Worm (Caenorhabditis elegans) whole organism, L4 larva: ENCODE results near the gene B0393.4.

ENCODE experiments used
- D1046.2 ChIP-seq: fragments of 200-800 bp; sonication (Bioruptor generic); IDR thresholded peaks from 2 replicates; pipeline ENCODE4 v1.3.6; 2022; ENCODE audit warnings: missing genetic modification characterization, missing compliant biosample characterization
- F10B5.3 ChIP-seq: sonication (generic microtip); optimal IDR thresholded peaks from 2 replicates; lab custom pipeline; 2016; ENCODE audit warnings: mild to moderate bottlenecking, missing genetic modification characterization, missing compliant biosample characterization
- F26F4.8 ChIP-seq: fragments of 200-800 bp; sonication (Bioruptor generic); conservative IDR thresholded peaks from 2 replicates; pipeline ENCODE4 v1.3.6; 2022; ENCODE audit warnings: missing genetic modification characterization, missing compliant biosample characterization
- F37D6.2 ChIP-seq: sonication (generic microtip); optimal IDR thresholded peaks from 2 replicates; lab custom pipeline; 2016; ENCODE audit warnings: mild to moderate bottlenecking, missing genetic modification characterization, missing compliant biosample characterization
- F44E2.7 ChIP-seq: fragments of 200-800 bp; sonication (Bioruptor generic); IDR thresholded peaks from 2 replicates; pipeline ENCODE4 v2.1.2; 2022; ENCODE audit warnings: missing genetic modification characterization, missing compliant biosample characterization
- F49E8.2 ChIP-seq: sonication (generic microtip); optimal IDR thresholded peaks from 2 replicates; lab custom pipeline; 2016; ENCODE audit warnings: missing compliant biosample characterization, mild to moderate bottlenecking, missing genetic modification characterization, borderline replicate concordance
- R02D3.7 ChIP-seq: fragments of 150-350 bp; sonication (generic microtip); optimal IDR thresholded peaks from 3 replicates; lab custom pipeline; 2014; ENCODE audit warnings: missing biosample characterization, missing genetic modification characterization
- T20F7.1 ChIP-seq: fragments of 200-800 bp; sonication (Bioruptor generic); optimal IDR thresholded peaks from 2 replicates; lab custom pipeline; 2018; ENCODE audit warnings: mild to moderate bottlenecking, missing genetic modification characterization, missing compliant biosample characterization
- T26A8.4 ChIP-seq: fragments of 200-800 bp; sonication (Bioruptor generic); IDR thresholded peaks from 2 replicates; pipeline ENCODE4 v1.3.6; 2022; ENCODE audit warnings: missing genetic modification characterization, missing compliant biosample characterization
- Y105C5A.15 ChIP-seq: fragments of 200-800 bp; sonication (Bioruptor generic); IDR thresholded peaks from 2 replicates; pipeline ENCODE4 v1.3.6; 2022; ENCODE audit warnings: missing genetic modification characterization, missing compliant biosample characterization
- ZK546.5 ChIP-seq, 2 experiments: sonication (generic microtip); optimal IDR thresholded peaks; 2 replicates each; lab custom pipeline; 2017; ENCODE audit warnings: missing biosample characterization in 2 of 2, missing genetic modification characterization in 2 of 2
- aha-1 ChIP-seq: fragments of 150-350 bp; peaks from one replicate; lab custom pipeline; 2014; ENCODE audit warnings: missing biosample characterization, missing genetic modification characterization
- aly-2 ChIP-seq: sonication (generic microtip); optimal IDR thresholded peaks from 2 replicates; lab custom pipeline; 2018; ENCODE audit warnings: missing biosample characterization, missing genetic modification characterization
- ceh-20 ChIP-seq: fragments of 200-800 bp; sonication (Bioruptor generic); IDR thresholded peaks from 2 replicates; pipeline ENCODE4 v1.3.6; 2022; ENCODE audit warnings: missing genetic modification reagents, missing genetic modification characterization, missing compliant biosample characterization
- ceh-28 ChIP-seq: fragments of 150-350 bp; optimal IDR thresholded peaks from 2 replicates; lab custom pipeline; 2014; ENCODE audit warnings: missing biosample characterization, missing genetic modification reagents, missing genetic modification characterization
- ceh-32 ChIP-seq: sonication (generic microtip); optimal IDR thresholded peaks from 2 replicates; lab custom pipeline; 2016; ENCODE audit warnings: mild to moderate bottlenecking, missing genetic modification characterization, missing compliant biosample characterization; ENCODE audit not compliant: poor library complexity
- ceh-44 ChIP-seq: fragments of 200-800 bp; sonication (Bioruptor generic); IDR thresholded peaks from 2 replicates; pipeline ENCODE4 v1.3.6; 2022; ENCODE audit warnings: missing genetic modification reagents, missing genetic modification characterization, missing compliant biosample characterization
- ces-1 ChIP-seq: fragments of 150-350 bp; sonication (generic microtip); optimal IDR thresholded peaks from 4 replicates; lab custom pipeline; 2014; ENCODE audit warnings: missing biosample characterization, missing genetic modification reagents, missing genetic modification characterization
- ctbp-1 ChIP-seq: fragments of 200-800 bp; sonication (Bioruptor generic); IDR thresholded peaks from 2 replicates; pipeline ENCODE4 v1.3.6; 2022; ENCODE audit warnings: missing genetic modification reagents, missing genetic modification characterization, missing compliant biosample characterization
- daf-16 ChIP-seq, 3 experiments: sonication (generic microtip); optimal IDR thresholded peaks; 2 replicates each; lab custom pipeline; 2016 to 2017; ENCODE audit warnings: missing genetic modification characterization in 3 of 3, missing genetic modification reagents in 3 of 3, mild to moderate bottlenecking in 2 of 3, missing compliant biosample characterization in 2 of 3, missing biosample characterization in 1 of 3, moderate library complexity in 1 of 3
- daf-8 ChIP-seq: fragments of 200-800 bp; sonication (Bioruptor generic); IDR thresholded peaks from 2 replicates; pipeline ENCODE4 v1.3.6; 2022; ENCODE audit warnings: missing genetic modification characterization, missing compliant biosample characterization
- dmd-6 ChIP-seq: fragments of 200-800 bp; sonication (Bioruptor generic); IDR thresholded peaks from 2 replicates; pipeline ENCODE4 v1.3.6; 2022; ENCODE audit warnings: missing genetic modification reagents, missing genetic modification characterization, missing compliant biosample characterization
- dmd-8 ChIP-seq: fragments of 200-800 bp; sonication (Bioruptor generic); IDR thresholded peaks from 2 replicates; pipeline ENCODE4 v1.3.6; 2022; ENCODE audit warnings: missing genetic modification characterization, missing compliant biosample characterization
- dmd-9 ChIP-seq: fragments of 200-800 bp; sonication (Bioruptor generic); IDR thresholded peaks from 2 replicates; pipeline ENCODE4 v1.3.6; 2022; ENCODE audit warnings: missing genetic modification reagents, missing genetic modification characterization, missing compliant biosample characterization
- duxl-1 ChIP-seq: sonication (generic microtip); optimal IDR thresholded peaks from 2 replicates; lab custom pipeline; 2016; ENCODE audit warnings: mild to moderate bottlenecking, missing genetic modification characterization, moderate library complexity, missing compliant biosample characterization; ENCODE audit not compliant: poor library complexity
- dve-1 ChIP-seq: sonication (generic microtip); optimal IDR thresholded peaks from 2 replicates; lab custom pipeline; 2017; ENCODE audit warnings: antibody characterized with exemption, mild to moderate bottlenecking, missing genetic modification characterization, missing compliant biosample characterization; ENCODE audit not compliant: insufficient read depth
- gei-8 ChIP-seq: fragments of 200-800 bp; sonication (Bioruptor generic); optimal IDR thresholded peaks from 2 replicates; lab custom pipeline; 2018; ENCODE audit warnings: mild to moderate bottlenecking, missing genetic modification characterization, missing compliant biosample characterization
- hmg-1.1 ChIP-seq: fragments of 200-800 bp; sonication (Bioruptor generic); IDR thresholded peaks from 2 replicates; pipeline ENCODE4 v1.3.6; 2022; ENCODE audit warnings: missing genetic modification reagents, missing genetic modification characterization, missing compliant biosample characterization
- jun-1 ChIP-seq: fragments of 150-350 bp; optimal IDR thresholded peaks from 2 replicates; lab custom pipeline; 2014; ENCODE audit warnings: missing biosample characterization, missing genetic modification reagents, missing genetic modification characterization
- lim-7 ChIP-seq: fragments of 200-800 bp; sonication (Bioruptor generic); IDR thresholded peaks from 2 replicates; pipeline ENCODE4 v1.3.6; 2022; ENCODE audit warnings: missing genetic modification characterization, missing compliant biosample characterization
- lin-15B ChIP-seq: fragments of 150-350 bp; sonication (generic microtip); optimal IDR thresholded peaks from 3 replicates; lab custom pipeline; 2014; ENCODE audit warnings: missing biosample characterization, missing genetic modification characterization
- lin-39 ChIP-seq: fragments of 150-350 bp; optimal IDR thresholded peaks from 2 replicates; lab custom pipeline; 2014; ENCODE audit warnings: missing biosample characterization, missing genetic modification reagents, missing genetic modification characterization
- lsy-2 ChIP-seq, 2 experiments: fragments of 150-350 bp in 1 of 2; sonication (generic microtip) in 1 of 2; optimal IDR thresholded peaks; 2 replicates each; lab custom pipeline; 2014 to 2017; ENCODE audit warnings: missing biosample characterization in 2 of 2, missing genetic modification characterization in 2 of 2
- mep-1 ChIP-seq: fragments of 150-350 bp; sonication (generic microtip); optimal IDR thresholded peaks from 3 replicates; lab custom pipeline; 2014; ENCODE audit warnings: missing biosample characterization, missing genetic modification characterization
- mxl-2 ChIP-seq: fragments of 200-800 bp; sonication (Bioruptor generic); conservative IDR thresholded peaks from 2 replicates; pipeline ENCODE4 v1.3.6; 2022; ENCODE audit warnings: missing genetic modification reagents, missing genetic modification characterization, missing compliant biosample characterization
- mxl-3 ChIP-seq: fragments of 200-800 bp; sonication (Bioruptor generic); optimal IDR thresholded peaks from 2 replicates; lab custom pipeline; 2018; ENCODE audit warnings: mild to moderate bottlenecking, missing genetic modification characterization, missing compliant biosample characterization
- nhr-102 ChIP-seq: sonication (generic microtip); optimal IDR thresholded peaks from 2 replicates; lab custom pipeline; 2016; ENCODE audit warnings: mild to moderate bottlenecking, missing genetic modification characterization, moderate library complexity, missing compliant biosample characterization
- nhr-41 ChIP-seq: fragments of 200-800 bp; sonication (Bioruptor generic); IDR thresholded peaks from 2 replicates; pipeline ENCODE4 v1.3.6; 2022; ENCODE audit warnings: missing genetic modification reagents, missing genetic modification characterization, missing compliant biosample characterization
- nhr-42 ChIP-seq: fragments of 200-800 bp; sonication (Bioruptor generic); IDR thresholded peaks from 2 replicates; pipeline ENCODE4 v1.3.6; 2022; ENCODE audit warnings: missing genetic modification characterization, missing compliant biosample characterization
- nhr-6 ChIP-seq: fragments of 150-350 bp; optimal IDR thresholded peaks from 2 replicates; lab custom pipeline; 2014; ENCODE audit warnings: missing biosample characterization, missing genetic modification characterization
- pha-4 ChIP-seq, 2 experiments: fragments of 150-350 bp in 1 of 2; fragments of 200-800 bp in 1 of 2; sonication (Bioruptor generic) in 1 of 2; IDR thresholded peaks in 1 of 2; optimal IDR thresholded peaks in 1 of 2; 2 replicates each; pipeline versions ENCODE4 v1.3.6 to Lab custom; 2014 to 2022; ENCODE audit warnings: missing genetic modification characterization in 2 of 2, missing genetic modification reagents in 2 of 2, missing biosample characterization in 1 of 2, missing compliant biosample characterization in 1 of 2
- pqm-1 ChIP-seq: sonication (generic microtip); optimal IDR thresholded peaks from 2 replicates; lab custom pipeline; 2017; ENCODE audit warnings: missing biosample characterization, missing genetic modification characterization
- set-16 ChIP-seq: fragments of 200-800 bp; sonication (Bioruptor generic); IDR thresholded peaks from 2 replicates; pipeline ENCODE4 v1.3.6; 2022; ENCODE audit warnings: missing genetic modification reagents, missing genetic modification characterization, missing compliant biosample characterization
- snpc-1.2 ChIP-seq: fragments of 200-800 bp; sonication (Bioruptor generic); IDR thresholded peaks from 2 replicates; pipeline ENCODE4 v1.3.6; 2022; ENCODE audit warnings: missing genetic modification reagents, missing genetic modification characterization, missing compliant biosample characterization
- spr-1 ChIP-seq: sonication (generic microtip); optimal IDR thresholded peaks from 2 replicates; lab custom pipeline; 2016; ENCODE audit warnings: mild to moderate bottlenecking, missing genetic modification characterization, missing compliant biosample characterization
- unc-130 ChIP-seq: sonication (generic microtip); optimal IDR thresholded peaks from 2 replicates; lab custom pipeline; 2016; ENCODE audit warnings: missing genetic modification reagents, missing genetic modification characterization, missing compliant biosample characterization
- vab-7 ChIP-seq: fragments of 200-800 bp; sonication (Bioruptor generic); IDR thresholded peaks from 2 replicates; pipeline ENCODE4 v1.3.6; 2022; ENCODE audit warnings: missing genetic modification reagents, missing genetic modification characterization, missing compliant biosample characterization
- zip-11 ChIP-seq: fragments of 200-800 bp; sonication (Bioruptor generic); IDR thresholded peaks from 2 replicates; pipeline ENCODE4 v1.3.6; 2022; ENCODE audit warnings: missing genetic modification characterization, missing compliant biosample characterization
- ztf-11 ChIP-seq: fragments of 150-350 bp; optimal IDR thresholded peaks from 2 replicates; lab custom pipeline; 2014; ENCODE audit warnings: missing biosample characterization, missing genetic modification characterization

Gene B0393.4

DNA sequence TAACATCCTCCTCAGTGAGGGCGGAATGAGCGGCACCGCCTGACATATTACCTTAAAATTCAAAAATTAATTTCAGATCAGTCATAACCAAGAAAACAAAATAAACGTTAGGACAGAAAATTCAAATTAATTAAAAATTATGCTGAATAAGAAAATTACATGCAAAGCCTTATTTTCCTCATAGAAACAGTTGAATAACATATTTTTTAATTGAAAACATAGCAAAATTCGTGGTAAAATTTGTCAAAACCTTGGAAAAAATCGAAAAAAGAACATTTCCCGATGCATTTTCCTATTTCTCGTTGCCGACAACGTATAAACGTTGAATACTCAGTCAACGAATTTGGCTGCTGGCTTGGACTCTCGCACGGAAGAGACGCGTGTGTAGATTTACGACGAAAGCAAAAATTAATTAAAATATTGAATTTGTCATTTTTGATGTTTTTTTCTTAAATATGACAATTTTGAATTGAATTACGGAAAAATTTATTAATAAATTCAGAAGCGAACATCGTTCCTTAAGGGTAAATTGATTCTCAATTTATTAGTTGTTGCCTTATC, 9.3 kb downstream of the B0393.4 start, which contains the start of the genes rps-0 and rbg-3:
Gene rps-0 (minus strand): TSS at position 51 of the 561 bp plus-strand sequence.
Gene rbg-3 (plus strand): TSS at position 424 of the 561 bp plus-strand sequence.
- TF ChIP-seq set-16, result no peak
- no peak for TF ChIP-seq aly-2 (tag; lab: Kevin White, UChicago)
- TF ChIP-seq daf-8, result no peak
- peak; percentile 75 for TF ChIP-seq duxl-1 (tag; lab: Kevin White, UChicago)
- peak; percentile 95 for TF ChIP-seq mep-1
- TF ChIP-seq vab-7 (GFP tag; lab: Robert Waterston, UW), result 0 out of 2 replicates have a peak, but pooled peaks have one; percentile 38
- TF ChIP-seq mxl-2 (GFP tag; lab: Robert Waterston, UW), result no peak
- TF ChIP-seq daf-16 (GFP tag; optimal IDR thresholded peaks at IDR 0.05; lab: Kevin White, UChicago), result peak in 1 of 2 experiments; percentile 33
- peak; percentile 64 for TF ChIP-seq daf-16 (tag; optimal IDR thresholded peaks at IDR 0.05; lab: Kevin White, UChicago)
- no peak for TF ChIP-seq D1046.2 (GFP tag; lab: Robert Waterston, UW)
- no peak for TF ChIP-seq ztf-11 (tag; lab: Kevin White, UChicago)
- TF ChIP-seq ctbp-1 (GFP tag; lab: Robert Waterston, UW), result peak; percentile 61; the same call in 1 of the 2 replicates
- peak; percentile 67 for TF ChIP-seq unc-130
- peak; percentile 31 for TF ChIP-seq mxl-3 (GFP tag; lab: Kevin White, UChicago)
- peak; percentile 28 for TF ChIP-seq F10B5.3
- TF ChIP-seq dve-1, result peak; percentile 97
- TF ChIP-seq ZK546.5 (tag; optimal IDR thresholded peaks at IDR 0.05; lab: Kevin White, UChicago), result peak in 1 of 2 experiments; percentile 58
- peak; percentile 83 for TF ChIP-seq hmg-1.1 (GFP tag; lab: Robert Waterston, UW)
- TF ChIP-seq F44E2.7, result no peak
- 0 out of 2 replicates have a peak, but pooled peaks have one; percentile 39 for TF ChIP-seq ceh-20 (GFP tag; lab: Robert Waterston, UW)
- TF ChIP-seq zip-11 (GFP tag; lab: Robert Waterston, UW), result no peak
- peak; percentile 77 for TF ChIP-seq dmd-6
- TF ChIP-seq T26A8.4 (GFP tag; lab: Robert Waterston, UW), result peak; percentile 74
- peak; percentile 90 for TF ChIP-seq R02D3.7 (tag; lab: Kevin White, UChicago)
- no peak for TF ChIP-seq pqm-1
- TF ChIP-seq spr-1, result peak; percentile 80
- TF ChIP-seq F37D6.2, result peak; percentile 80
- TF ChIP-seq dmd-8 (GFP tag; lab: Robert Waterston, UW), result no peak
- TF ChIP-seq lin-15B (tag; lab: Kevin White, UChicago), result peak; percentile 26
- no peak for TF ChIP-seq ceh-28
- TF ChIP-seq snpc-1.2 (GFP tag; lab: Robert Waterston, UW), result no peak
- TF ChIP-seq lim-7, result no peak
- no peak for TF ChIP-seq ceh-44 (GFP tag; lab: Robert Waterston, UW)
- TF ChIP-seq aha-1 (tag; lab: Kevin White, UChicago), result peak; percentile 99
- TF ChIP-seq nhr-41 (GFP tag; lab: Robert Waterston, UW), result no peak
- no peak for TF ChIP-seq gei-8 (GFP tag; lab: Kevin White, UChicago)
- peak; percentile 89 for TF ChIP-seq nhr-6 (tag; lab: Kevin White, UChicago)
- peak; percentile 68 for TF ChIP-seq ces-1 (GFP tag; lab: Kevin White, UChicago)
- no peak for TF ChIP-seq F26F4.8 (GFP tag; lab: Robert Waterston, UW)
- no peak for TF ChIP-seq Y105C5A.15 (GFP tag; lab: Robert Waterston, UW)
- no peak for TF ChIP-seq jun-1 (tag; lab: Kevin White, UChicago)
- TF ChIP-seq lsy-2 (tag; optimal IDR thresholded peaks at IDR 0.05; lab: Kevin White, UChicago), result peak; percentile 84 to 98
- TF ChIP-seq nhr-102 (tag; lab: Kevin White, UChicago), result peak; percentile 82
- peak; percentile 37; the same call in 1 of the 2 replicates for TF ChIP-seq pha-4 (GFP tag; IDR thresholded peaks at IDR 0.05; lab: Robert Waterston, UW)
- peak; percentile 68 for TF ChIP-seq pha-4 (tag; optimal IDR thresholded peaks at IDR 0.05; lab: Kevin White, UChicago)
- no peak for TF ChIP-seq dmd-9 (GFP tag; lab: Robert Waterston, UW)
- TF ChIP-seq ceh-32 (tag; lab: Kevin White, UChicago), result no peak
- peak; percentile 89 for TF ChIP-seq T20F7.1 (GFP tag; lab: Kevin White, UChicago)
- no peak for TF ChIP-seq F49E8.2
- no peak for TF ChIP-seq lin-39 (tag; lab: Kevin White, UChicago)
- peak; percentile 37; the same call in 1 of the 2 replicates for TF ChIP-seq nhr-42 (GFP tag; lab: Robert Waterston, UW)
